Fruit fly (Drosophila melanogaster) S2 (cell line): Measurements from ENCODE around the gene CG10311.
A peak's percentile ranks its signal among the peaks of the same experiment; 100 is the strongest.

Experiments used
- CG8478 ChIP-seq: fragments of >200 bp; optimal IDR thresholded peaks from 2 replicates; lab custom pipeline; 2018
- CTCF ChIP-seq, 2 experiments: fragments of >200 bp; optimal IDR thresholded peaks; 2 replicates each; lab custom pipeline; 2018

DNA sequence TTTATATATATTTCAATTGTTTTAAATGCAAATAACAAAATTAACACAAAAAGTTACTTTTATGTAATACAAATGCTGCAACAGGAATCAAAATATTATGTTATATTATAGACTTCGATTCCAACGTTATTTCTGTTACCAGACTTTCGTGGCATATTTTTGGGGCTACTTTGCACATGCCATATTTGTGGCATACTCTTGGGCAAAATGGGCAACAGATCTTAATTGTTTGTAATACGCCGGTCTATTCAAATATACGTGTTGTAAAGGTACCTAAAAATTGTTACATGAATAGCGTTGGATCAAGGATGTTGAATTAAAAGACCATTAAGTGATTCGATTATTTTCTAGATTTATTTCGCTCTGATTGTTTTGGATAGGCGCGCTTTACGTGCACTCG, 17.3 kb upstream of the CG10311 start:
- TF ChIP-seq CTCF (optimal IDR thresholded peaks at IDR 0.05; lab: Kevin White, UChicago) (peak in 1 of 2 experiments; percentile 46), CG8478 (lab: Kevin White, UChicago) (no peak)
